Worm (Caenorhabditis elegans): ENCODE data around the gene eat-6.

eat-6 gene

DNA sequence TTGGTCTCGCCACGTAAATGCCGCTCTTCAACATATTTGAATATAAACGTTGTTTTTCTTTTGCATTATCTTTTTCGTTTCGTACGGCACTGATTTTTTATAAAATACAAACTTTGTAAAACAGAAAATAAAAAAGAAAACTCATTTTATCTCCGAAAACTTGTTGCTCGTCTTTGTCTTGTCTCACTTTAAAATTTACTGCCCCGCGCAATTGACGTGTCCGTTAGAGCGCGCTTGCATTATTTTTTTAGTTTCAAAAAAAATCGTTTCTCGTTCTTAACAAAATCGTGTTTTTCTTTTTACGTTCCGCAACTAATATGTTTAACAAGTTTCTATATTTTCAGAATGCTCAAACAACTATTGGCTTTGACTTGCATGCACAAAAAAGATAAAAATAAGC lies 22.8 kb upstream of the eat-6 start, which contains the start of gene noca-1:
Gene noca-1 (plus strand): TSS at position 345 of the 400 bp plus-strand sequence.
- no peak for TF ChIP-seq fax-1 (tag; optimal IDR thresholded peaks at IDR 0.05)
- TF ChIP-seq ceh-24 (tag; optimal IDR thresholded peaks at IDR 0.05): no peak
- no peak for TF ChIP-seq rnt-1 (tag; optimal IDR thresholded peaks at IDR 0.05)
- no peak for TF ChIP-seq Y22D7AL.16 (tag; optimal IDR thresholded peaks at IDR 0.05)
- no peak for TF ChIP-seq zip-5 (tag; optimal IDR thresholded peaks at IDR 0.05)
- no peak for TF ChIP-seq sox-4 (tag; optimal IDR thresholded peaks at IDR 0.05)
- no peak for TF ChIP-seq unc-55 (GFP tag; optimal IDR thresholded peaks at IDR 0.05)
- no peak for TF ChIP-seq tbx-2 (tag; optimal IDR thresholded peaks at IDR 0.05)
- no peak for TF ChIP-seq ceh-34 (tag; optimal IDR thresholded peaks at IDR 0.05)
- no peak for TF ChIP-seq syd-9 (tag; optimal IDR thresholded peaks at IDR 0.05)
- no peak for TF ChIP-seq elt-2 (tag; optimal IDR thresholded peaks at IDR 0.05)
- no peak for TF ChIP-seq hlh-30 (tag; optimal IDR thresholded peaks at IDR 0.05; ENCODE audit: insufficient read depth)
- TF ChIP-seq pha-2 (tag; optimal IDR thresholded peaks at IDR 0.05): no peak
- TF ChIP-seq sox-2 (GFP tag; IDR thresholded peaks at IDR 0.05): no peak
- TF ChIP-seq ceh-18 (tag; optimal IDR thresholded peaks at IDR 0.05): no peak
- no peak for TF ChIP-seq K09A11.1 (tag; optimal IDR thresholded peaks at IDR 0.05; ENCODE audit: insufficient read depth)
- no peak for TF ChIP-seq ceh-6 (GFP tag; optimal IDR thresholded peaks at IDR 0.05)
- no peak for TF ChIP-seq pag-3 (tag; optimal IDR thresholded peaks at IDR 0.05; ENCODE audit: borderline replicate concordance)

DNA sequence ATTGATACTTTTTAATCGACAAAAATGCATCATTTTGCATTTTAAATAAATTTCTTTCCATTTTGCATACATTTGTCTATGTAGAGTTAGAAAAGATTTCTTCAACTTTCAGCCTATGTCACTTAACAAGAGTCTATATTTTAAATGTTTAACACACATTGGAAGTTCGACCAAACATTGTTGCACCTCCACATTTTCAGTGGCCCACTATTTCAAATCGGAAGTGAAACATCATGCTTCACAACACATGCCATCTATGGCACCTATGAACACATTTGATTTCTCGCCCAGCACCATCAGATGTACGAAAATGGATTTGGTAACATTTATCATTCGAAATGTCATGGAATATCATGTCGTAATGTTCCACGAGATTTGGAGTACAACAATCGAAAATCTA lies 8.9 kb upstream of the eat-6 start, which contains the start of gene dhc-3:
Gene dhc-3 (plus strand): TSS at position 301 of the 400 bp plus-strand sequence.
- no peak for TF ChIP-seq hlh-6 (tag; optimal IDR thresholded peaks at IDR 0.05)
- no peak for TF ChIP-seq fkh-6 (tag; optimal IDR thresholded peaks at IDR 0.05)
- TF ChIP-seq odd-2 (tag; optimal IDR thresholded peaks at IDR 0.05): no peak
- TF ChIP-seq unc-42 (tag; optimal IDR thresholded peaks at IDR 0.05): no peak
- TF ChIP-seq ceh-34 (tag; optimal IDR thresholded peaks at IDR 0.05): no peak
- no peak for TF ChIP-seq ceh-48 (tag; optimal IDR thresholded peaks at IDR 0.05)
- no peak for TF ChIP-seq eyg-1 (tag; optimal IDR thresholded peaks at IDR 0.05)
- no peak for TF ChIP-seq ceh-30 (tag; optimal IDR thresholded peaks at IDR 0.05)
- no peak for TF ChIP-seq elt-2 (tag; optimal IDR thresholded peaks at IDR 0.05)
- no peak for TF ChIP-seq ceh-31 (tag; optimal IDR thresholded peaks at IDR 0.05)
- no peak for TF ChIP-seq nfya-1 (tag; optimal IDR thresholded peaks at IDR 0.05)
- TF ChIP-seq pros-1 (tag; optimal IDR thresholded peaks at IDR 0.05): no peak
- no peak for TF ChIP-seq C38D4.7 (GFP tag; optimal IDR thresholded peaks at IDR 0.05)
- no peak for TF ChIP-seq che-1 (tag; optimal IDR thresholded peaks at IDR 0.05)
- TF ChIP-seq Y22D7AL.16 (tag; optimal IDR thresholded peaks at IDR 0.05): no peak
- TF ChIP-seq unc-55 (GFP tag; optimal IDR thresholded peaks at IDR 0.05): no peak
- TF ChIP-seq ceh-2 (tag; optimal IDR thresholded peaks at IDR 0.05): no peak
- TF ChIP-seq madf-2 (tag; optimal IDR thresholded peaks at IDR 0.05): no peak
- no peak for TF ChIP-seq hlh-13 (GFP tag; optimal IDR thresholded peaks at IDR 0.05)
- TF ChIP-seq pat-9 (tag; optimal IDR thresholded peaks at IDR 0.05): no peak

DNA sequence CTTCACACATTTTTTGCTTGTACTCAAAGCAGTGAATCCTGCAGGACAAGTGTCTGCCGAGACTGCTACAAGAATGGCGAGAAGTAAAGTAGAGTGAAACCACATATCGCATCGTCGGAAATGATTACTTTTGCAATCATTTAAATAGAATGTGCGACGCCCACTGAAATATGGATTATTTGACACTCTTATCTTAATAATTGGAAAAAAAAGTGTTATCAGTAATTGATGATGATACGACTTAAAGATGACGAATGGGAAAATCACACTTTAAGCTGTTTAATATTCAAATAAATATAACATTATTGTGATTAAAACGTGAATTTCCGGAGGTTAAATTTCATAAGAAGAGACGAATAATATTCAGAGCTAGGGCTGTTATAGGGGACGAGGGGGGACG lies 8.2 kb upstream of the eat-6 start, which contains the start of gene clec-41:
Gene clec-41 (minus strand): TSS at position 147 of the 400 bp plus-strand sequence.
- TF ChIP-seq fax-1 (tag; optimal IDR thresholded peaks at IDR 0.05) (no peak), C38D4.7 (GFP tag; optimal IDR thresholded peaks at IDR 0.05) (no peak), eyg-1 (tag; optimal IDR thresholded peaks at IDR 0.05) (no peak), ceh-24 (tag; optimal IDR thresholded peaks at IDR 0.05) (no peak), ceh-2 (tag; optimal IDR thresholded peaks at IDR 0.05) (no peak), pat-9 (tag; optimal IDR thresholded peaks at IDR 0.05) (no peak), lin-11 (tag; optimal IDR thresholded peaks at IDR 0.05) (no peak), ahr-1 (tag; optimal IDR thresholded peaks at IDR 0.05) (no peak), syd-9 (tag; optimal IDR thresholded peaks at IDR 0.05) (no peak), nhr-232 (tag; optimal IDR thresholded peaks at IDR 0.05) (no peak), tbx-7 (tag; optimal IDR thresholded peaks at IDR 0.05) (no peak), ceh-31 (tag; optimal IDR thresholded peaks at IDR 0.05) (no peak), mec-3 (tag; optimal IDR thresholded peaks at IDR 0.05; ENCODE audit: borderline replicate concordance) (no peak), dmd-4 (tag; optimal IDR thresholded peaks at IDR 0.05; ENCODE audit: borderline replicate concordance) (no peak), K02D7.2 (tag; optimal IDR thresholded peaks at IDR 0.05) (no peak), pha-2 (tag; optimal IDR thresholded peaks at IDR 0.05) (no peak)

Data from whole organism, late embryonic.